Fruit fly (Drosophila melanogaster) whole organism, embryonic: Measurements from ENCODE around the gene senju.

Experiments used
- ATbp ChIP-seq: fragments of 200-800 bp; sonication (Bioruptor generic); optimal IDR thresholded peaks from 2 replicates; lab custom pipeline; 2017; ENCODE audit warnings: missing biosample characterization, mild to moderate bottlenecking, missing genetic modification characterization, missing genetic modification reagents
- Ada2b ChIP-seq: fragments of 200-800 bp; sonication (Bioruptor generic); IDR thresholded peaks from 2 replicates; pipeline ENCODE4 v1.3.6; 2022; ENCODE audit warnings: missing biosample characterization, missing genetic modification characterization
- CG10543 ChIP-seq: fragments of 200-800 bp; sonication (Bioruptor generic); optimal IDR thresholded peaks from 3 replicates; lab custom pipeline; 2017; ENCODE audit warnings: missing biosample characterization, mild to moderate bottlenecking, missing genetic modification characterization, moderate library complexity
- CG10959 ChIP-seq: fragments of 200-800 bp; sonication (Bioruptor generic); IDR thresholded peaks from 2 replicates; pipeline ENCODE4 v1.3.6; 2022; ENCODE audit warnings: missing biosample characterization, missing genetic modification characterization
- CG12219 ChIP-seq: fragments of 200-800 bp; sonication (Bioruptor generic); optimal IDR thresholded peaks from 3 replicates; lab custom pipeline; 2018; ENCODE audit warnings: missing biosample characterization, mild to moderate bottlenecking, missing genetic modification characterization
- CG12299 ChIP-seq: fragments of 200-800 bp; sonication (Bioruptor generic); optimal IDR thresholded peaks from 2 replicates; lab custom pipeline; 2018; ENCODE audit warnings: missing biosample characterization, mild to moderate bottlenecking, missing genetic modification characterization
- CG14965 ChIP-seq: fragments of 200-800 bp; sonication (Bioruptor generic); optimal IDR thresholded peaks from 2 replicates; lab custom pipeline; 2016; ENCODE audit warnings: missing biosample characterization, missing genetic modification characterization, borderline replicate concordance
- CG15011 ChIP-seq: fragments of 200-800 bp; sonication (Bioruptor generic); optimal IDR thresholded peaks from 3 replicates; lab custom pipeline; 2018; ENCODE audit warnings: missing biosample characterization, mild to moderate bottlenecking, missing genetic modification characterization
- CG15601 ChIP-seq: fragments of 200-800 bp; sonication (Bioruptor generic); optimal IDR thresholded peaks from 3 replicates; lab custom pipeline; 2019; ENCODE audit warnings: missing biosample characterization, mild to moderate bottlenecking, missing genetic modification characterization, moderate library complexity
- CG1832 ChIP-seq: fragments of 200-800 bp; sonication (Bioruptor generic); optimal IDR thresholded peaks from 2 replicates; lab custom pipeline; 2017; ENCODE audit warnings: missing biosample characterization, mild to moderate bottlenecking, missing genetic modification characterization, inconsistent platforms
- CG31224 ChIP-seq: fragments of 200-800 bp; sonication (Bioruptor generic); IDR thresholded peaks from 2 replicates; pipeline ENCODE4 v1.3.6; 2022; ENCODE audit warnings: missing biosample characterization, missing genetic modification characterization
- CG3407 ChIP-seq: fragments of 200-800 bp; sonication (Bioruptor generic); optimal IDR thresholded peaks from 2 replicates; lab custom pipeline; 2018; ENCODE audit warnings: missing biosample characterization, mild to moderate bottlenecking, missing genetic modification characterization
- CG4328 ChIP-seq: fragments of 200-800 bp; sonication (Bioruptor generic); optimal IDR thresholded peaks from 3 replicates; lab custom pipeline; 2017; ENCODE audit warnings: missing biosample characterization, missing genetic modification reagents, missing genetic modification characterization
- CG4404 ChIP-seq: fragments of 200-800 bp; sonication (Bioruptor generic); IDR thresholded peaks from 2 replicates; pipeline ENCODE4 v1.3.6; 2022; ENCODE audit warnings: missing biosample characterization, missing genetic modification characterization
- CG9876 ChIP-seq: fragments of 200-800 bp; sonication (Bioruptor generic); optimal IDR thresholded peaks from 2 replicates; lab custom pipeline; 2016; ENCODE audit warnings: missing biosample characterization, missing genetic modification characterization
- CHES-1-like ChIP-seq: fragments of 200-800 bp; sonication (Bioruptor generic); optimal IDR thresholded peaks from 2 replicates; lab custom pipeline; 2016; ENCODE audit warnings: missing biosample characterization, missing genetic modification characterization
- D ChIP-seq, 2 experiments: fragments of 200-800 bp in 1 of 2; fragments of >200 bp in 1 of 2; sonication (Bioruptor generic) in 1 of 2; optimal IDR thresholded peaks; 2 replicates in 1 of 2; 3 replicates in 1 of 2; lab custom pipeline; 2017; ENCODE audit warnings: mild to moderate bottlenecking in 1 of 2, missing biosample characterization in 1 of 2, missing genetic modification characterization in 1 of 2, missing genetic modification reagents in 1 of 2
- Eip74EF ChIP-seq, 2 experiments: fragments of 200-800 bp in 1 of 2; fragments of >200 bp in 1 of 2; sonication (Bioruptor generic) in 1 of 2; optimal IDR thresholded peaks; 2 replicates each; lab custom pipeline; 2017 to 2019; ENCODE audit warnings: missing biosample characterization in 2 of 2, missing genetic modification characterization in 2 of 2, mild to moderate bottlenecking in 1 of 2, moderate library complexity in 1 of 2
- MESR4 ChIP-seq: fragments of 200-800 bp; sonication (Bioruptor generic); optimal IDR thresholded peaks from 2 replicates; lab custom pipeline; 2018; ENCODE audit warnings: missing biosample characterization, mild to moderate bottlenecking, missing genetic modification characterization, moderate library complexity
- NfI ChIP-seq: fragments of 200-800 bp; sonication (Bioruptor generic); optimal IDR thresholded peaks from 3 replicates; lab custom pipeline; 2018; ENCODE audit warnings: missing biosample characterization, mild to moderate bottlenecking, missing genetic modification characterization, moderate library complexity
- Pdp1 ChIP-seq, 2 experiments: fragments of 200-800 bp; sonication (Bioruptor generic); optimal IDR thresholded peaks; 3 replicates each; lab custom pipeline; 2016; ENCODE audit warnings: missing biosample characterization in 2 of 2, missing genetic modification characterization in 2 of 2, mild to moderate bottlenecking in 1 of 2, moderate library complexity in 1 of 2
- Ravus ChIP-seq: fragments of 200-800 bp; sonication (Bioruptor generic); IDR thresholded peaks from 2 replicates; pipeline ENCODE4 v1.3.6; 2022; ENCODE audit warnings: missing biosample characterization, missing genetic modification characterization
- Usf ChIP-seq: fragments of 200-800 bp; sonication (Bioruptor generic); optimal IDR thresholded peaks from 2 replicates; lab custom pipeline; 2017; ENCODE audit warnings: missing genotype, missing biosample characterization, missing genetic modification characterization
- Xrp1 ChIP-seq: fragments of 200-800 bp; sonication (Bioruptor generic); IDR thresholded peaks from 2 replicates; pipeline ENCODE4 v1.3.6; 2022; ENCODE audit warnings: missing biosample characterization, missing genetic modification characterization
- ab ChIP-seq: fragments of 200-800 bp; sonication (Bioruptor generic); optimal IDR thresholded peaks from 2 replicates; lab custom pipeline; 2016; ENCODE audit warnings: missing biosample characterization, missing genetic modification characterization
- abd-A ChIP-seq: fragments of 200-800 bp; sonication (Bioruptor generic); optimal IDR thresholded peaks from 3 replicates; lab custom pipeline; 2019; ENCODE audit warnings: missing biosample characterization, mild to moderate bottlenecking, missing genetic modification characterization, moderate library complexity
- al ChIP-seq: fragments of 200-800 bp; sonication (Bioruptor generic); IDR thresholded peaks from 2 replicates; pipeline ENCODE4 v1.3.6; 2022; ENCODE audit warnings: missing biosample characterization, missing genetic modification characterization
- ap ChIP-seq: fragments of 200-800 bp; sonication (Bioruptor generic); IDR thresholded peaks from 2 replicates; pipeline ENCODE4 v1.3.6; 2022; ENCODE audit warnings: missing biosample characterization, missing genetic modification characterization
- bsh ChIP-seq, 2 experiments: fragments of 200-800 bp; sonication (Bioruptor generic); optimal IDR thresholded peaks; 2 replicates each; lab custom pipeline; 2017 to 2018; ENCODE audit warnings: mild to moderate bottlenecking in 2 of 2, missing biosample characterization in 2 of 2, missing genetic modification characterization in 2 of 2, moderate library complexity in 1 of 2
- caup ChIP-seq: fragments of 200-800 bp; sonication (Bioruptor generic); optimal IDR thresholded peaks from 3 replicates; lab custom pipeline; 2017; ENCODE audit warnings: missing biosample characterization, mild to moderate bottlenecking, missing genetic modification characterization, moderate library complexity; ENCODE audit not compliant: severe bottlenecking
- crc ChIP-seq: fragments of 200-800 bp; sonication (Bioruptor generic); optimal IDR thresholded peaks from 2 replicates; lab custom pipeline; 2016; ENCODE audit warnings: missing biosample characterization, missing genetic modification characterization
- danr ChIP-seq: fragments of 200-800 bp; sonication (Bioruptor generic); IDR thresholded peaks from 2 replicates; pipeline ENCODE4 v1.3.6; 2022; ENCODE audit warnings: missing biosample characterization, missing genetic modification characterization
- en ChIP-seq: fragments of 200-800 bp; sonication (Bioruptor generic); optimal IDR thresholded peaks from 2 replicates; lab custom pipeline; 2016; ENCODE audit warnings: missing biosample characterization, missing genetic modification characterization
- fd64A ChIP-seq: fragments of 200-800 bp; sonication (Bioruptor generic); optimal IDR thresholded peaks from 3 replicates; lab custom pipeline; 2018; ENCODE audit warnings: missing biosample characterization, mild to moderate bottlenecking, missing genetic modification characterization
- fd96Cb ChIP-seq: fragments of 200-800 bp; sonication (Bioruptor generic); optimal IDR thresholded peaks from 2 replicates; lab custom pipeline; 2018; ENCODE audit warnings: missing biosample characterization, mild to moderate bottlenecking, missing genetic modification characterization, moderate library complexity
- grau ChIP-seq: fragments of 200-800 bp; optimal IDR thresholded peaks from 3 replicates; lab custom pipeline; 2019; ENCODE audit warnings: missing biosample characterization, mild to moderate bottlenecking, missing genetic modification characterization, moderate library complexity
- ind ChIP-seq: fragments of 200-800 bp; sonication (Bioruptor generic); optimal IDR thresholded peaks from 3 replicates; lab custom pipeline; 2016; ENCODE audit warnings: missing biosample characterization, missing genetic modification characterization
- kah ChIP-seq: fragments of 200-800 bp; sonication (Bioruptor generic); optimal IDR thresholded peaks from 2 replicates; lab custom pipeline; 2018; ENCODE audit warnings: missing biosample characterization, mild to moderate bottlenecking, missing genetic modification characterization
- kay ChIP-seq: fragments of 200-800 bp; sonication (Bioruptor generic); optimal IDR thresholded peaks from 2 replicates; lab custom pipeline; 2016; ENCODE audit warnings: missing biosample characterization, missing genetic modification characterization
- lov ChIP-seq, 2 experiments: fragments of 200-800 bp in 1 of 2; fragments of >200 bp in 1 of 2; sonication (Bioruptor generic) in 1 of 2; IDR thresholded peaks in 1 of 2; optimal IDR thresholded peaks in 1 of 2; 2 replicates in 1 of 2; 3 replicates in 1 of 2; pipeline versions ENCODE4 v1.3.6 to Lab custom; 2017 to 2022; ENCODE audit warnings: missing biosample characterization in 1 of 2, missing genetic modification characterization in 1 of 2
- maf-S ChIP-seq: fragments of 200-800 bp; sonication (Bioruptor generic); optimal IDR thresholded peaks from 2 replicates; lab custom pipeline; 2016; ENCODE audit warnings: missing biosample characterization, missing genetic modification characterization
- mld ChIP-seq: fragments of 200-800 bp; sonication (Bioruptor generic); IDR thresholded peaks from 3 replicates; pipeline ENCODE4 v1.3.6; 2022; ENCODE audit warnings: missing biosample characterization, missing genetic modification characterization; ENCODE audit not compliant: partially characterized antibody
- pita ChIP-seq: fragments of 200-800 bp; sonication (Bioruptor generic); optimal IDR thresholded peaks from 2 replicates; lab custom pipeline; 2017; ENCODE audit warnings: missing biosample characterization, mild to moderate bottlenecking, missing genetic modification characterization
- sens-2 ChIP-seq: fragments of 200-800 bp; sonication (Bioruptor generic); IDR thresholded peaks from 2 replicates; pipeline ENCODE4 v1.3.6; 2022; ENCODE audit warnings: missing biosample characterization, missing genetic modification characterization
- seq ChIP-seq: fragments of 200-800 bp; sonication (Bioruptor generic); IDR thresholded peaks from 2 replicates; pipeline ENCODE4 v1.3.6; 2022; ENCODE audit warnings: missing biosample characterization, missing genetic modification characterization
- sr ChIP-seq: fragments of 200-800 bp; sonication (Bioruptor generic); IDR thresholded peaks from 3 replicates; pipeline ENCODE4 v1.3.6; 2022; ENCODE audit warnings: missing biosample characterization, missing genetic modification characterization
- yki ChIP-seq: fragments of >200 bp; optimal IDR thresholded peaks from 3 replicates; lab custom pipeline; 2018

The senju gene

dm6 chr2L:5004677-5005463 is 47.8 kb upstream of the senju start (continued):
- TF ChIP-seq CG12299 (peak; percentile 95), Usf (GFP tag; lab: Kevin White, UChicago) (peak; percentile 74), CG12219 (peak; percentile 91), fd96Cb (tag; lab: Kevin White, UChicago) (peak; percentile 93), crc (peak; percentile 91), NfI (GFP tag; lab: Kevin White, UChicago) (peak; percentile 96), CG9876 (peak; percentile 92), Xrp1 (GFP tag; lab: Robert Waterston, UW) (peak; percentile 97), CG15601 (peak; percentile 88), CG15011 (peak; percentile 93), CG10959 (GFP tag; lab: Robert Waterston, UW) (peak; percentile 87), CG1832 (GFP tag; lab: Kevin White, UChicago) (peak; percentile 30), sr (GFP tag; lab: Robert Waterston, UW) (peak; percentile 62), bsh (GFP tag; optimal IDR thresholded peaks at IDR 0.05; lab: Kevin White, UChicago) (peak; percentile 61 to 95), MESR4 (GFP tag; lab: Kevin White, UChicago) (peak; percentile 34), ind (GFP tag; lab: Kevin White, UChicago) (peak; percentile 96), ap (GFP tag; lab: Robert Waterston, UW) (peak; percentile 94), yki (lab: Kevin White, UChicago) (no peak), CG10543 (GFP tag; lab: Kevin White, UChicago) (peak; percentile 95), CG14965 (GFP tag; lab: Kevin White, UChicago) (peak; percentile 74), al (GFP tag; lab: Robert Waterston, UW) (peak; percentile 92), kay (GFP tag; lab: Kevin White, UChicago) (peak; percentile 87), Eip74EF (GFP tag; optimal IDR thresholded peaks at IDR 0.05; lab: Kevin White, UChicago) (peak in 1 of 2 experiments; percentile 88), CG4404 (GFP tag; lab: Robert Waterston, UW) (peak; percentile 93), Pdp1 (GFP tag; optimal IDR thresholded peaks at IDR 0.05; lab: Kevin White, UChicago) (peak; percentile 94 to 96), CG3407 (peak; percentile 86), kah (GFP tag; lab: Kevin White, UChicago) (peak; percentile 81), mld (GFP tag; lab: Robert Waterston, UW) (no peak), sens-2 (GFP tag; lab: Robert Waterston, UW) (peak; percentile 91), pita (GFP tag; lab: Kevin White, UChicago) (no peak), ab (GFP tag; lab: Kevin White, UChicago) (peak; percentile 85), CG4328 (GFP tag; lab: Kevin White, UChicago) (peak; percentile 87), Ravus (GFP tag; lab: Robert Waterston, UW) (peak; percentile 90), CHES-1-like (GFP tag; lab: Kevin White, UChicago) (peak; percentile 96), en (peak; percentile 81), Ada2b (peak; percentile 98), abd-A (tag; lab: Kevin White, UChicago) (peak; percentile 77), maf-S (GFP tag; lab: Kevin White, UChicago) (peak; percentile 93), CG31224 (GFP tag; lab: Robert Waterston, UW) (peak; percentile 90), ATbp (GFP tag; lab: Kevin White, UChicago) (peak; percentile 93), D (optimal IDR thresholded peaks at IDR 0.05; lab: Kevin White, UChicago) (no peak), D (GFP tag; optimal IDR thresholded peaks at IDR 0.05; lab: Kevin White, UChicago) (peak; percentile 87), seq (GFP tag; lab: Robert Waterston, UW) (peak; percentile 96), caup (GFP tag; lab: Kevin White, UChicago) (peak; percentile 97), fd64A (GFP tag; lab: Kevin White, UChicago) (peak; percentile 71), grau (tag; lab: Kevin White, UChicago) (peak; percentile 99), danr (GFP tag; lab: Robert Waterston, UW) (peak; percentile 90), lov (optimal IDR thresholded peaks at IDR 0.05; lab: Kevin White, UChicago) (no peak), lov (GFP tag; IDR thresholded peaks at IDR 0.05; lab: Robert Waterston, UW) (peak; percentile 91)
